Fruit fly (Drosophila melanogaster) whole organism, pupa: ENCODE results near the gene mTor.
A peak's percentile ranks its signal among the peaks of the same experiment; 100 is the strongest.

Experiments
- CG12605 ChIP-seq: fragments of 200-800 bp; sonication (Bioruptor generic); IDR thresholded peaks from 2 replicates; pipeline ENCODE4 v1.3.6; 2022; ENCODE audit warnings: missing biosample characterization, missing genetic modification characterization
- CG13204 ChIP-seq: fragments of 200-800 bp; sonication (Bioruptor generic); optimal IDR thresholded peaks from 2 replicates; lab custom pipeline; 2018; ENCODE audit warnings: missing biosample characterization, mild to moderate bottlenecking, missing genetic modification characterization, moderate library complexity
- D1 ChIP-seq: fragments of 200-800 bp; sonication (Bioruptor generic); optimal IDR thresholded peaks from 2 replicates; lab custom pipeline; 2018; ENCODE audit warnings: missing biosample characterization, mild to moderate bottlenecking, missing genetic modification characterization, moderate library complexity
- gl ChIP-seq: fragments of 200-800 bp; sonication (Bioruptor generic); optimal IDR thresholded peaks from 2 replicates; lab custom pipeline; 2018; ENCODE audit warnings: missing biosample characterization, mild to moderate bottlenecking, missing genetic modification characterization
- rn ChIP-seq: fragments of 200-800 bp; sonication (Bioruptor generic); IDR thresholded peaks from 2 replicates; pipeline ENCODE4 v1.3.6; 2022; ENCODE audit warnings: missing biosample characterization, missing genetic modification characterization

DNA sequence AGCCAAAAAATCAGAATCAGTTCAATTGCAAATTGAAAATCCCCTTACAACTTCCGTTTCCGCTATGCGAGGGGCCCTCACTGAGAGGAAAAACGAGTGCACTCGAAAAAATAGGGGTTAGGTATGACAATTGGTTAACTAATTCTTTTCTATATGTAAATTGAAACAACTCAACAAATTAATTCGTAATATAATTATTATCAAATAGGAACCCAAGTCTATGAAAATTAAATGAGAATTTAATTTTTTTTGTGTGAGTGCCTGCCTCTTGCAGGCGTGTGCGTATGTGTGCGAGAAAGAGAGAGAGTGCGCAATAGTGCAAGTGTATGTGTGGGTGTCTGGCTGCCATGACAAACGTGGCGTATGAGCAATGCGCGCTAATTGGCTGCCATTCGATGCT is 22.2 kb upstream of the mTor start:
- TF ChIP-seq CG12605 (GFP tag; lab: Robert Waterston, UW) (0 out of 2 replicates have a peak, but pooled peaks have one; percentile 40), CG13204 (GFP tag; lab: Kevin White, UChicago) (no peak), rn (GFP tag; lab: Robert Waterston, UW) (no peak), D1 (tag; lab: Kevin White, UChicago) (no peak), gl (no peak)
